Worm (Caenorhabditis elegans) whole organism, late embryonic: Measurements from ENCODE around the gene Y116A8C.465.
"Not testable (repeated sequence)": the region's sequence is repeated elsewhere in the genome, so short reads cannot be mapped to it uniquely, and the experiment has no call there.

Experiments
- C08G9.2 ChIP-seq: sonication (generic microtip); optimal IDR thresholded peaks from 2 replicates; lab custom pipeline; 2016; ENCODE audit warnings: mild to moderate bottlenecking, missing genetic modification characterization, moderate library complexity, missing compliant biosample characterization
- C38D4.7 ChIP-seq: fragments of 200-800 bp; sonication (Bioruptor generic); optimal IDR thresholded peaks from 2 replicates; lab custom pipeline; 2018; ENCODE audit warnings: mild to moderate bottlenecking, missing genetic modification characterization, moderate library complexity, missing compliant biosample characterization
- F13H6.1 ChIP-seq: sonication (generic microtip); optimal IDR thresholded peaks from 2 replicates; lab custom pipeline; 2016; ENCODE audit warnings: missing genetic modification characterization, missing compliant biosample characterization
- K09A11.1 ChIP-seq: sonication (generic microtip); optimal IDR thresholded peaks from 2 replicates; lab custom pipeline; 2017; ENCODE audit warnings: antibody characterized with exemption, mild to moderate bottlenecking, missing genetic modification characterization, missing compliant biosample characterization; ENCODE audit not compliant: insufficient read depth
- ama-1 ChIP-seq: fragments of 150-350 bp; optimal IDR thresholded peaks from 2 replicates; lab custom pipeline; 2014
- ceh-14 ChIP-seq: sonication (generic microtip); optimal IDR thresholded peaks from 2 replicates; lab custom pipeline; 2016; ENCODE audit warnings: missing genotype, missing genetic modification characterization, missing compliant biosample characterization
- ceh-18 ChIP-seq: sonication (generic microtip); optimal IDR thresholded peaks from 2 replicates; lab custom pipeline; 2016; ENCODE audit warnings: missing genetic modification characterization, missing compliant biosample characterization
- ceh-19 ChIP-seq: fragments of 200-800 bp; sonication (Bioruptor generic); optimal IDR thresholded peaks from 2 replicates; lab custom pipeline; 2018; ENCODE audit warnings: mild to moderate bottlenecking, missing genetic modification characterization, missing compliant biosample characterization
- ceh-2 ChIP-seq: sonication (generic microtip); optimal IDR thresholded peaks from 2 replicates; lab custom pipeline; 2016; ENCODE audit warnings: missing genotype, missing genetic modification characterization, missing compliant biosample characterization
- ceh-24 ChIP-seq: sonication (generic microtip); optimal IDR thresholded peaks from 2 replicates; lab custom pipeline; 2016; ENCODE audit warnings: mild to moderate bottlenecking, missing genetic modification characterization, missing compliant biosample characterization
- ceh-31 ChIP-seq: sonication (generic microtip); optimal IDR thresholded peaks from 2 replicates; lab custom pipeline; 2016; ENCODE audit warnings: missing genetic modification characterization, missing compliant biosample characterization
- ceh-34 ChIP-seq: sonication (generic microtip); optimal IDR thresholded peaks from 2 replicates; lab custom pipeline; 2016; ENCODE audit warnings: mild to moderate bottlenecking, missing genetic modification characterization, missing compliant biosample characterization
- ceh-45 ChIP-seq: fragments of 200-800 bp; sonication (Bioruptor generic); IDR thresholded peaks from 2 replicates; pipeline ENCODE4 v1.3.6; 2022; ENCODE audit warnings: missing genetic modification reagents, missing genetic modification characterization, missing compliant biosample characterization
- ceh-6 ChIP-seq: fragments of 200-800 bp; sonication (Bioruptor generic); optimal IDR thresholded peaks from 2 replicates; lab custom pipeline; 2018; ENCODE audit warnings: mild to moderate bottlenecking, missing genetic modification characterization, missing compliant biosample characterization
- che-1 ChIP-seq: sonication (generic microtip); optimal IDR thresholded peaks from 2 replicates; lab custom pipeline; 2016; ENCODE audit warnings: mild to moderate bottlenecking, missing genetic modification characterization, missing compliant biosample characterization
- dve-1 ChIP-seq: sonication (generic microtip); optimal IDR thresholded peaks from 2 replicates; lab custom pipeline; 2017; ENCODE audit warnings: antibody characterized with exemption, mild to moderate bottlenecking, missing genetic modification characterization, missing compliant biosample characterization
- elt-2 ChIP-seq: sonication (generic microtip); optimal IDR thresholded peaks from 2 replicates; lab custom pipeline; 2016; ENCODE audit warnings: missing genetic modification reagents, missing genetic modification characterization, missing compliant biosample characterization
- elt-4 ChIP-seq: sonication (generic microtip); optimal IDR thresholded peaks from 2 replicates; lab custom pipeline; 2016; ENCODE audit warnings: missing genetic modification characterization, missing compliant biosample characterization
- ets-4 ChIP-seq: sonication (generic microtip); optimal IDR thresholded peaks from 2 replicates; lab custom pipeline; 2016; ENCODE audit warnings: missing genetic modification characterization, missing compliant biosample characterization
- eyg-1 ChIP-seq: sonication (generic microtip); optimal IDR thresholded peaks from 2 replicates; lab custom pipeline; 2016; ENCODE audit warnings: missing genotype, missing genetic modification characterization, missing compliant biosample characterization
- fkh-10 ChIP-seq: fragments of 150-350 bp; optimal IDR thresholded peaks from 2 replicates; lab custom pipeline; 2014; ENCODE audit warnings: missing biosample characterization, missing genetic modification reagents, missing genetic modification characterization
- gmeb-2 ChIP-seq: sonication (generic microtip); optimal IDR thresholded peaks from 2 replicates; lab custom pipeline; 2016; ENCODE audit warnings: missing genetic modification characterization, inconsistent platforms, missing compliant biosample characterization
- hlh-13 ChIP-seq: fragments of 200-800 bp; sonication (Bioruptor generic); optimal IDR thresholded peaks from 2 replicates; lab custom pipeline; 2018; ENCODE audit warnings: mild to moderate bottlenecking, missing genetic modification characterization, missing compliant biosample characterization
- hlh-8 ChIP-seq: sonication (generic microtip); optimal IDR thresholded peaks from 2 replicates; lab custom pipeline; 2016; ENCODE audit warnings: missing genotype, missing genetic modification characterization, missing compliant biosample characterization
- lin-11 ChIP-seq: fragments of 200-800 bp; sonication (Bioruptor generic); optimal IDR thresholded peaks from 2 replicates; lab custom pipeline; 2018; ENCODE audit warnings: mild to moderate bottlenecking, missing genetic modification characterization, missing compliant biosample characterization
- nhr-11 ChIP-seq: fragments of 150-350 bp; optimal IDR thresholded peaks from 2 replicates; lab custom pipeline; 2014; ENCODE audit warnings: missing biosample characterization, missing genetic modification characterization
- npax-4 ChIP-seq: sonication (generic microtip); optimal IDR thresholded peaks from 2 replicates; lab custom pipeline; 2016; ENCODE audit warnings: missing genetic modification characterization, missing compliant biosample characterization
- pax-1 ChIP-seq: fragments of 150-350 bp; optimal IDR thresholded peaks from 2 replicates; lab custom pipeline; 2014; ENCODE audit warnings: missing biosample characterization, missing genetic modification characterization
- pha-2 ChIP-seq: sonication (generic microtip); optimal IDR thresholded peaks from 2 replicates; lab custom pipeline; 2017; ENCODE audit warnings: mild to moderate bottlenecking, missing genetic modification characterization, missing compliant biosample characterization
- pha-4 ChIP-seq: fragments of 150-350 bp; optimal IDR thresholded peaks from 2 replicates; lab custom pipeline; 2018; ENCODE audit warnings: missing biosample characterization, missing genetic modification reagents, missing genetic modification characterization
- ref-2 ChIP-seq: sonication (generic microtip); optimal IDR thresholded peaks from 2 replicates; lab custom pipeline; 2016; ENCODE audit warnings: missing genetic modification characterization, missing compliant biosample characterization
- rnt-1 ChIP-seq: sonication (generic microtip); optimal IDR thresholded peaks from 2 replicates; lab custom pipeline; 2016; ENCODE audit warnings: missing genetic modification characterization, missing compliant biosample characterization
- sox-2 ChIP-seq: fragments of 200-800 bp; sonication (Bioruptor generic); IDR thresholded peaks from 2 replicates; pipeline ENCODE4 v1.3.6; 2022; ENCODE audit warnings: missing genetic modification reagents, missing genetic modification characterization, missing compliant biosample characterization
- sox-4 ChIP-seq: sonication (generic microtip); optimal IDR thresholded peaks from 2 replicates; lab custom pipeline; 2017; ENCODE audit warnings: mild to moderate bottlenecking, missing genetic modification characterization, inconsistent platforms, missing compliant biosample characterization
- ttx-3 ChIP-seq: sonication (generic microtip); optimal IDR thresholded peaks from 2 replicates; lab custom pipeline; 2016; ENCODE audit warnings: missing genetic modification reagents, missing genetic modification characterization, missing compliant biosample characterization
- unc-55 ChIP-seq: sonication (generic microtip); optimal IDR thresholded peaks from 2 replicates; lab custom pipeline; 2017; ENCODE audit warnings: missing biosample characterization, missing genetic modification reagents, missing genetic modification characterization
- unc-86 ChIP-seq: sonication (generic microtip); optimal IDR thresholded peaks from 2 replicates; lab custom pipeline; 2016; ENCODE audit warnings: missing genetic modification characterization, missing compliant biosample characterization
- zip-5 ChIP-seq: sonication (generic microtip); optimal IDR thresholded peaks from 2 replicates; lab custom pipeline; 2016; ENCODE audit warnings: missing genetic modification characterization, missing compliant biosample characterization

Gene Y116A8C.465

DNA sequence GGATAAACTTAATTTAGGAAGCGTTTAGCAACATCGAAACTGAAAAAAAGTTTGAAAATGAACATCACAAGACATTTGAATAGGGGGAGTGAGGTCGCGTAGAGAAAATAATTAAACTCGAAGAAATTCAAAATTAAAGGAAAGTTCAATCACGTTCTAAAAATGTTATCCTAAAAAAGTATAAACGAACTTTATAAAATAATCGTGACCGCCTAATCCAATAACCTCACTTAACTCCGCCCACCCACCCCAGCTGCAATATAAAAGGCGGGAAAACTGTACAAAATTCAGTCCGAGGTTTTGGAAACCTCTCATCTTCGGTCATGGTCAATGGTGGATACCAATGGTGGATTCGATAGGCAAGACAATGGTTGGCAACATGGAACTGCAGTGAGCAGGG, at the start of gene Y116A8C.465:
Gene Y116A8C.465, plus strand, starts transcription at position 301 of the 400 bp plus-strand sequence.
- TF ChIP-seq ceh-14 (tag; lab: Kevin White, UChicago); pha-4 (tag; lab: Kevin White, UChicago); sox-2 (GFP tag; lab: Robert Waterston, UW): not testable (repeated sequence)

DNA sequence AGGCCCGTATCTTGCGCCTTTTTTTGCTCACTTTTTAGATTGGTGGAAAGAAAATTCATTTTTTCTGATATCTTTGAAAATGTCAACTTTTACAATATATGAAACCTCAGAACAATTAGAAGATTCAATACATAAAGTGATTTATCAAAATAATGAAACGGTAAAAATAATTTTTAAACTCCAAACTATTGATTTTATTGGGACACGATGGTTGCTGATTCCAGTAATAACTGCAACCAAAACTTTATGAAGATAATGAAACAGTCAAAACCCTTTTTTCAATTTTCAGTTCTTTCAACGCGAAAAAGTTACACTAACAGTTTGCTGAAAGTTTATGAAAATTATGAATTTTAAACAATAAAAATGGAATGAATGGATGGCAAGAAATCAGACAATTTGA, 44.0 kb upstream of the Y116A8C.465 start:
- no peak for TF ChIP-seq rnt-1 (tag; lab: Kevin White, UChicago)

DNA sequence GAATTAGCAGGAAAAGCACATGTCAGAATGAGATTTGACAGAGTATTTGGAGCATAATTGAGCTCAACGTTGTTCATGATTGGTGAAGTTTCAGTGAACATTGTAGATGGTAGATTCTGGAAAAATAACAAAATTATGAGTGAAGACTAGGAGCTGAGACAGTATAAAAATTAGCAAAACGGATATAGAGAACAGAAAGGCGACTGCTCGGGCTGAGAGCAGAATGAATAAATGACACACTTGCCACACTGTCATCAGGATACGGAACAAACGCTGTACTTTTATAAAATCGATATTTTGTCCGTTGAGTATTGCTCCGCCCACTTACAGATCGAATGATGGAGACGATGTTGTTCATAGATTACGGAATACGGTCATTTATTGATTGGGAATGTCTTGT, 40.0 kb upstream of the Y116A8C.465 start, which contains the start of gene dct-13:
Gene dct-13, minus strand, starts transcription at position 101 of the 400 bp plus-strand sequence.
- TF ChIP-seq npax-4 (no peak), ama-1 (no peak), hlh-13 (GFP tag; lab: Kevin White, UChicago) (no peak), ceh-24 (tag; lab: Kevin White, UChicago) (no peak), pax-1 (no peak), ceh-45 (GFP tag; lab: Robert Waterston, UW) (no peak), ceh-19 (GFP tag; lab: Kevin White, UChicago) (no peak), pha-2 (tag; lab: Kevin White, UChicago) (no peak), hlh-8 (tag; lab: Kevin White, UChicago) (no peak), ceh-14 (tag; lab: Kevin White, UChicago) (no peak), ceh-34 (tag; lab: Kevin White, UChicago) (no peak), sox-4 (tag; lab: Kevin White, UChicago) (no peak), ceh-31 (tag; lab: Kevin White, UChicago) (no peak), elt-4 (no peak), ceh-6 (GFP tag; lab: Kevin White, UChicago) (no peak), unc-55 (no peak), gmeb-2 (no peak), nhr-11 (no peak), C38D4.7 (GFP tag; lab: Kevin White, UChicago) (no peak)

DNA sequence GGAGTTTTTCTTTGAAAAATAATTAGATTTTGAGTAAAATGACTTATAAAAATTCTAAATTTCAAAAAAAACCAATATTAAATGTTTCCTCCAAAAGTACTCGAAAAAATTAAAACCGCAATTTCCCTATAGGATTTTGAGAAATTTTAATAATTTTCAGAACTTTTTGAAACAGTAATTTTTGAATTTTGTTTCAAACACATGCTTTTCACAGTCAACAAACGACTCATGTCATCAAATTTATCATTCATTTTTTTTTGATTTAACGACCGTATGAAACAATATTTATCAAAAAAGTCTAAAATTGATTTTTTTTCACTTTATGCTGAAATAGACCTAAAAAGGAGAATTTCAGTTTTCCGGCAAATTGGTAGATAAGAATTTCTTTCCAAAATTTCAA, 38.5 kb upstream of the Y116A8C.465 start:
- no peak for TF ChIP-seq K09A11.1
- TF ChIP-seq zip-5 (tag; lab: Kevin White, UChicago), result no peak
- TF ChIP-seq pax-1, result no peak
- no peak for TF ChIP-seq C08G9.2 (tag; lab: Kevin White, UChicago)
- TF ChIP-seq dve-1 (tag; lab: Kevin White, UChicago), result no peak

DNA sequence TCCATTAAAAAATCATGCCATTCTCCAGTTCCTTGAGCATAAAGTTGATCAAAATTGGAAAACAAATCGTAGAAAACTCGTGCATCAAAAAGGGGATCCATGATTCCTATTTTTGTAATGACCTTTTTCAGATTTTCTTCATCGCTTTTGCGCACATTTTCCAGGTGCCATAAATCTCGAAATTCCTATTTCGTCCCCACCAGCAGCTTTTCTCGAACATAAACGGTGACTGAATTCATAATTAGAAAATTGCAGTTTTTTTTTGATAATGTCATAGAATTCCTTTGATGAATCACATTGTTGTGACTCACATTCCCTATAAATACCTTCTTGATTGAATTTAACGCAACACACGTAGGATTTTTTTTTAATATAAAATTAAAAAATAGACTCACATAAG, 34.5 kb upstream of the Y116A8C.465 start, which contains the start of gene nhr-229:
Gene nhr-229, minus strand, starts transcription at position 101 of the 400 bp plus-strand sequence.
- TF ChIP-seq F13H6.1 (tag; lab: Kevin White, UChicago), result no peak
- TF ChIP-seq fkh-10 (GFP tag; lab: Kevin White, UChicago), result no peak
- TF ChIP-seq ceh-34 (tag; lab: Kevin White, UChicago), result no peak
- no peak for TF ChIP-seq elt-2 (tag; lab: Kevin White, UChicago)
- no peak for TF ChIP-seq eyg-1 (tag; lab: Kevin White, UChicago)
- TF ChIP-seq pax-1, result no peak
- no peak for TF ChIP-seq sox-4 (tag; lab: Kevin White, UChicago)
- no peak for TF ChIP-seq ref-2
- TF ChIP-seq che-1, result no peak
- TF ChIP-seq ets-4 (tag; lab: Kevin White, UChicago), result no peak
- no peak for TF ChIP-seq pha-4 (tag; lab: Kevin White, UChicago)
- TF ChIP-seq ceh-31 (tag; lab: Kevin White, UChicago), result no peak
- no peak for TF ChIP-seq lin-11 (tag; lab: Kevin White, UChicago)
- no peak for TF ChIP-seq ceh-2 (tag; lab: Kevin White, UChicago)
- no peak for TF ChIP-seq ceh-18 (tag; lab: Kevin White, UChicago)
- no peak for TF ChIP-seq gmeb-2
- TF ChIP-seq unc-86 (tag; lab: Kevin White, UChicago), result no peak
- no peak for TF ChIP-seq ttx-3 (tag; lab: Kevin White, UChicago)
